Fruit fly (Drosophila melanogaster) whole organism, embryonic: ENCODE results near the gene Dad1.

Experiments
- B-H1 ChIP-seq: fragments of 200-800 bp; sonication (Bioruptor generic); IDR thresholded peaks from 3 replicates; pipeline ENCODE4 v1.3.6; 2022; ENCODE audit warnings: missing biosample characterization, missing genetic modification characterization
- CG1024 ChIP-seq: fragments of 200-800 bp; sonication (Bioruptor generic); IDR thresholded peaks from 2 replicates; pipeline ENCODE4 v1.3.6; 2022; ENCODE audit warnings: missing biosample characterization, missing genetic modification characterization
- CG10274 ChIP-seq: fragments of 200-800 bp; sonication (Bioruptor generic); optimal IDR thresholded peaks from 3 replicates; lab custom pipeline; 2017; ENCODE audit warnings: missing biosample characterization, mild to moderate bottlenecking, missing genetic modification characterization
- CG11398 ChIP-seq: fragments of 200-800 bp; sonication (Bioruptor generic); optimal IDR thresholded peaks from 2 replicates; lab custom pipeline; 2016; ENCODE audit warnings: missing biosample characterization, missing genetic modification characterization
- CG11456 ChIP-seq: fragments of 200-800 bp; sonication (Bioruptor generic); IDR thresholded peaks from 3 replicates; pipeline ENCODE4 v1.3.6; 2022; ENCODE audit warnings: missing biosample characterization, missing genetic modification characterization
- CG11560 ChIP-seq: fragments of 200-800 bp; sonication (Bioruptor generic); IDR thresholded peaks from 3 replicates; pipeline ENCODE4 v1.3.6; 2022; ENCODE audit warnings: missing biosample characterization, missing genetic modification characterization
- CG12299 ChIP-seq: fragments of 200-800 bp; sonication (Bioruptor generic); optimal IDR thresholded peaks from 2 replicates; lab custom pipeline; 2018; ENCODE audit warnings: missing biosample characterization, mild to moderate bottlenecking, missing genetic modification characterization
- CG12744 ChIP-seq: fragments of 200-800 bp; sonication (Bioruptor generic); optimal IDR thresholded peaks from 2 replicates; lab custom pipeline; 2016; ENCODE audit warnings: missing biosample characterization, missing genetic modification characterization
- CG13296 ChIP-seq: fragments of 200-800 bp; sonication (Bioruptor generic); optimal IDR thresholded peaks from 3 replicates; lab custom pipeline; 2018; ENCODE audit warnings: missing biosample characterization, mild to moderate bottlenecking, missing genetic modification characterization
- CG1602 ChIP-seq: fragments of 200-800 bp; sonication (Bioruptor generic); optimal IDR thresholded peaks from 3 replicates; lab custom pipeline; 2016; ENCODE audit warnings: missing biosample characterization, missing genetic modification characterization
- CG1603 ChIP-seq: fragments of 200-800 bp; sonication (Bioruptor generic); optimal IDR thresholded peaks from 2 replicates; lab custom pipeline; 2019; ENCODE audit warnings: missing biosample characterization, mild to moderate bottlenecking, missing genetic modification characterization, moderate library complexity
- CG17186 ChIP-seq: fragments of 200-800 bp; sonication (Bioruptor generic); optimal IDR thresholded peaks from 3 replicates; lab custom pipeline; 2017; ENCODE audit warnings: missing biosample characterization, missing genetic modification reagents, missing genetic modification characterization
- CG3281 ChIP-seq: fragments of 200-800 bp; sonication (Bioruptor generic); optimal IDR thresholded peaks from 3 replicates; lab custom pipeline; 2017; ENCODE audit warnings: missing biosample characterization, mild to moderate bottlenecking, missing genetic modification characterization
- CG5180 ChIP-seq: fragments of 200-800 bp; sonication (Bioruptor generic); optimal IDR thresholded peaks from 3 replicates; lab custom pipeline; 2017; ENCODE audit warnings: missing biosample characterization, missing genetic modification characterization, mild to moderate bottlenecking, moderate library complexity, missing genetic modification reagents
- CG7271 ChIP-seq: fragments of 200-800 bp; sonication (Bioruptor generic); optimal IDR thresholded peaks from 2 replicates; lab custom pipeline; 2018; ENCODE audit warnings: missing biosample characterization, mild to moderate bottlenecking, missing genetic modification characterization, moderate library complexity
- CG7745 ChIP-seq: fragments of 200-800 bp; sonication (Bioruptor generic); optimal IDR thresholded peaks from 2 replicates; lab custom pipeline; 2018; ENCODE audit warnings: missing biosample characterization, mild to moderate bottlenecking, missing genetic modification characterization, moderate library complexity
- CG8924 ChIP-seq: fragments of 200-800 bp; optimal IDR thresholded peaks from 3 replicates; lab custom pipeline; 2019; ENCODE audit warnings: missing biosample characterization, mild to moderate bottlenecking, missing genetic modification characterization, moderate library complexity
- CG8944 ChIP-seq: fragments of 200-800 bp; sonication (Bioruptor generic); optimal IDR thresholded peaks from 3 replicates; lab custom pipeline; 2016; ENCODE audit warnings: missing biosample characterization, missing genetic modification characterization
- CG9215 ChIP-seq: fragments of 200-800 bp; sonication (Bioruptor generic); IDR thresholded peaks from 2 replicates; pipeline ENCODE4 v1.3.6; 2022; ENCODE audit warnings: missing biosample characterization, missing genetic modification characterization
- CTCF ChIP-seq: fragments of 200-800 bp; sonication (Bioruptor generic); optimal IDR thresholded peaks from 2 replicates; lab custom pipeline; 2017; ENCODE audit warnings: missing biosample characterization, mild to moderate bottlenecking, missing genetic modification characterization, moderate library complexity
- CoRest ChIP-seq: fragments of 200-800 bp; sonication (Bioruptor generic); optimal IDR thresholded peaks from 3 replicates; lab custom pipeline; 2018; ENCODE audit warnings: missing biosample characterization, mild to moderate bottlenecking, missing genetic modification characterization, moderate library complexity
- Gsc ChIP-seq: fragments of 200-800 bp; sonication (Bioruptor generic); IDR thresholded peaks from 2 replicates; pipeline ENCODE4 v1.3.6; 2022; ENCODE audit warnings: missing biosample characterization, missing genetic modification characterization
- HHEX ChIP-seq: fragments of 200-800 bp; sonication (Bioruptor generic); optimal IDR thresholded peaks from 3 replicates; lab custom pipeline; 2017; ENCODE audit warnings: missing biosample characterization, mild to moderate bottlenecking, missing genetic modification characterization, missing genetic modification reagents
- Hey ChIP-seq: fragments of 200-800 bp; sonication (Bioruptor generic); optimal IDR thresholded peaks from 3 replicates; lab custom pipeline; 2018; ENCODE audit warnings: missing biosample characterization, mild to moderate bottlenecking, missing genetic modification characterization
- Hr39 ChIP-seq: fragments of >200 bp; optimal IDR thresholded peaks from 2 replicates; lab custom pipeline; 2017
- Hr51 ChIP-seq, 2 experiments: fragments of 200-800 bp; sonication (Bioruptor generic); optimal IDR thresholded peaks; 2 replicates in 1 of 2; 3 replicates in 1 of 2; lab custom pipeline; 2016 to 2018; ENCODE audit warnings: missing biosample characterization in 2 of 2, missing genetic modification characterization in 2 of 2, mild to moderate bottlenecking in 1 of 2, moderate library complexity in 1 of 2
- Lhr ChIP-seq: fragments of 200-800 bp; sonication (Bioruptor generic); optimal IDR thresholded peaks from 3 replicates; lab custom pipeline; 2017; ENCODE audit warnings: mild to moderate bottlenecking, missing biosample characterization, missing genetic modification reagents, missing genetic modification characterization
- Neu2 ChIP-seq: fragments of 200-800 bp; sonication (Bioruptor generic); optimal IDR thresholded peaks from 3 replicates; lab custom pipeline; 2016; ENCODE audit warnings: missing biosample characterization, missing genetic modification characterization, borderline replicate concordance
- Poxn ChIP-seq: fragments of 200-800 bp; sonication (Bioruptor generic); IDR thresholded peaks from 2 replicates; pipeline ENCODE4 v1.3.6; 2022; ENCODE audit warnings: missing biosample characterization, missing genetic modification characterization
- Ptx1 ChIP-seq: fragments of 200-800 bp; sonication (Bioruptor generic); IDR thresholded peaks from 2 replicates; pipeline ENCODE4 v1.3.6; 2022; ENCODE audit warnings: missing biosample characterization, missing genetic modification characterization
- Ssrp ChIP-seq: fragments of 200-800 bp; sonication (Bioruptor generic); optimal IDR thresholded peaks from 2 replicates; lab custom pipeline; 2018; ENCODE audit warnings: missing biosample characterization, mild to moderate bottlenecking, missing genetic modification characterization, moderate library complexity
- abd-A ChIP-seq: fragments of 200-800 bp; sonication (Bioruptor generic); optimal IDR thresholded peaks from 3 replicates; lab custom pipeline; 2019; ENCODE audit warnings: missing biosample characterization, mild to moderate bottlenecking, missing genetic modification characterization, moderate library complexity
- ac ChIP-seq: fragments of 200-800 bp; sonication (Bioruptor generic); optimal IDR thresholded peaks from 3 replicates; lab custom pipeline; 2017; ENCODE audit warnings: missing biosample characterization, mild to moderate bottlenecking, missing genetic modification characterization
- br ChIP-seq: fragments of >200 bp; optimal IDR thresholded peaks from 2 replicates; lab custom pipeline; 2017
- cad ChIP-seq: fragments of >200 bp; optimal IDR thresholded peaks from 2 replicates; lab custom pipeline; 2017; ENCODE audit warnings: missing biosample characterization, missing genetic modification characterization
- dimm ChIP-seq: fragments of 200-800 bp; sonication (Bioruptor generic); IDR thresholded peaks from 2 replicates; pipeline ENCODE4 v1.3.6; 2022; ENCODE audit warnings: missing biosample characterization, missing genetic modification characterization
- fd3F ChIP-seq: fragments of 200-800 bp; sonication (Bioruptor generic); optimal IDR thresholded peaks from 2 replicates; lab custom pipeline; 2018; ENCODE audit warnings: missing biosample characterization, mild to moderate bottlenecking, missing genetic modification characterization, moderate library complexity
- gce ChIP-seq: fragments of 200-800 bp; sonication (Bioruptor generic); IDR thresholded peaks from 3 replicates; pipeline ENCODE4 v1.3.6; 2022; ENCODE audit warnings: missing biosample characterization, missing genetic modification characterization
- gt ChIP-seq: fragments of 200-800 bp; sonication (Bioruptor generic); IDR thresholded peaks from 2 replicates; pipeline ENCODE4 v1.3.6; 2022; ENCODE audit warnings: missing biosample characterization, missing genetic modification characterization
- inv ChIP-seq: fragments of 200-800 bp; sonication (Bioruptor generic); IDR thresholded peaks from 2 replicates; pipeline ENCODE4 v1.3.6; 2022; ENCODE audit warnings: missing biosample characterization, missing genetic modification characterization; ENCODE audit not compliant: partially characterized antibody
- kay ChIP-seq: fragments of 200-800 bp; sonication (Bioruptor generic); optimal IDR thresholded peaks from 2 replicates; lab custom pipeline; 2016; ENCODE audit warnings: missing biosample characterization, missing genetic modification characterization
- kni ChIP-seq: fragments of 200-800 bp; sonication (Bioruptor generic); optimal IDR thresholded peaks from 3 replicates; lab custom pipeline; 2017; ENCODE audit warnings: mild to moderate bottlenecking, missing biosample characterization, missing genetic modification reagents, missing genetic modification characterization
- lbe ChIP-seq: fragments of 200-800 bp; sonication (Bioruptor generic); optimal IDR thresholded peaks from 2 replicates; lab custom pipeline; 2016; ENCODE audit warnings: missing biosample characterization, mild to moderate bottlenecking, missing genetic modification characterization
- lilli ChIP-seq: fragments of 200-800 bp; sonication (Bioruptor generic); optimal IDR thresholded peaks from 3 replicates; lab custom pipeline; 2016; ENCODE audit warnings: missing biosample characterization, missing genetic modification characterization
- nom ChIP-seq: fragments of 200-800 bp; sonication (Bioruptor generic); optimal IDR thresholded peaks from 2 replicates; lab custom pipeline; 2017; ENCODE audit warnings: missing biosample characterization, missing genetic modification characterization, mild to moderate bottlenecking, moderate library complexity, missing genetic modification reagents
- pho ChIP-seq: fragments of 200-800 bp; sonication (Bioruptor generic); optimal IDR thresholded peaks from 2 replicates; lab custom pipeline; 2016; ENCODE audit warnings: missing biosample characterization, missing genetic modification characterization
- row ChIP-seq: fragments of 200-800 bp; sonication (Bioruptor generic); IDR thresholded peaks from 3 replicates; pipeline ENCODE4 v1.3.6; 2022; ENCODE audit warnings: missing biosample characterization, missing genetic modification characterization
- sima ChIP-seq: fragments of 200-800 bp; sonication (Bioruptor generic); optimal IDR thresholded peaks from 2 replicates; lab custom pipeline; 2016; ENCODE audit warnings: missing biosample characterization, missing genetic modification characterization
- sisA ChIP-seq: fragments of 200-800 bp; sonication (Bioruptor generic); IDR thresholded peaks from 2 replicates; pipeline ENCODE4 v1.3.6; 2022; ENCODE audit warnings: missing biosample characterization, missing genetic modification characterization
- sob ChIP-seq: fragments of 200-800 bp; sonication (Bioruptor generic); IDR thresholded peaks from 2 replicates; pipeline ENCODE4 v1.3.6; 2022; ENCODE audit warnings: missing biosample characterization, missing genetic modification characterization
- tap ChIP-seq: fragments of 200-800 bp; optimal IDR thresholded peaks from 3 replicates; lab custom pipeline; 2019; ENCODE audit warnings: missing biosample characterization, mild to moderate bottlenecking, missing genetic modification characterization, moderate library complexity
- zen2 ChIP-seq: fragments of 200-800 bp; sonication (Bioruptor generic); IDR thresholded peaks from 3 replicates; pipeline ENCODE4 v1.3.6; 2022; ENCODE audit warnings: missing biosample characterization, missing genetic modification characterization; ENCODE audit not compliant: partially characterized antibody

Dad1 gene

dm6 chr2L:8384108-8384601, at the start of gene Dad1, which contains the start of gene CG13384 (continued):
- TF ChIP-seq Hey (tag; lab: Kevin White, UChicago), result no peak
- TF ChIP-seq abd-A (tag; lab: Kevin White, UChicago), result no peak
- TF ChIP-seq CG11560 (tag; lab: Robert Waterston, UW), result peak; percentile 82
- TF ChIP-seq lbe (GFP tag; lab: Kevin White, UChicago), result peak; percentile 90
- no peak for TF ChIP-seq Neu2 (GFP tag; lab: Kevin White, UChicago)
- peak; percentile 99 for TF ChIP-seq row (GFP tag; lab: Robert Waterston, UW)
- peak; percentile 97 for TF ChIP-seq Ptx1 (GFP tag; lab: Robert Waterston, UW)
- TF ChIP-seq CG17186 (GFP tag; lab: Kevin White, UChicago), result peak; percentile 59
- peak; percentile 50 for TF ChIP-seq CG10274
- no peak for TF ChIP-seq sima (GFP tag; lab: Kevin White, UChicago)
- peak; percentile 98 for TF ChIP-seq CoRest
- TF ChIP-seq Poxn (GFP tag; lab: Robert Waterston, UW), result peak; percentile 79
- TF ChIP-seq cad, result no peak
- TF ChIP-seq CG8924 (tag; lab: Kevin White, UChicago), result peak; percentile 97
- TF ChIP-seq CG8944 (GFP tag; lab: Kevin White, UChicago), result peak; percentile 39
- peak; percentile 77 for TF ChIP-seq CG12744
- peak; percentile 58 for TF ChIP-seq dimm
- peak; percentile 59 for TF ChIP-seq kni (GFP tag; lab: Kevin White, UChicago)
- TF ChIP-seq CG7745, result no peak
- TF ChIP-seq nom (GFP tag; lab: Kevin White, UChicago), result peak; percentile 84
- TF ChIP-seq CG13296 (GFP tag; lab: Kevin White, UChicago), result peak; percentile 96
- TF ChIP-seq CG1024, result peak; percentile 60; the same call in 1 of the 2 replicates
- TF ChIP-seq pho (GFP tag; lab: Kevin White, UChicago), result peak; percentile 81
- peak; percentile 92 for TF ChIP-seq CG1602 (GFP tag; lab: Kevin White, UChicago)
- TF ChIP-seq sisA, result peak; percentile 88
- TF ChIP-seq CG7271 (tag; lab: Kevin White, UChicago), result peak; percentile 82
- TF ChIP-seq Gsc (GFP tag; lab: Robert Waterston, UW), result peak; percentile 47
- TF ChIP-seq gce, result peak; percentile 40; the same call in 1 of the 3 replicates
- peak; percentile 85 for TF ChIP-seq B-H1
- peak; percentile 93 for TF ChIP-seq sob (GFP tag; lab: Robert Waterston, UW)
- peak; percentile 93 for TF ChIP-seq CG12299 (tag; lab: Kevin White, UChicago)
- peak; percentile 75 to 94 for TF ChIP-seq Hr51 (GFP tag; optimal IDR thresholded peaks at IDR 0.05; lab: Kevin White, UChicago)
- peak; percentile 90 for TF ChIP-seq tap
- TF ChIP-seq ac (GFP tag; lab: Kevin White, UChicago), result no peak
- TF ChIP-seq HHEX, result peak; percentile 79
- peak; percentile 95 for TF ChIP-seq CG3281 (GFP tag; lab: Kevin White, UChicago)
- peak; percentile 91 for TF ChIP-seq lilli (GFP tag; lab: Kevin White, UChicago)
- peak; percentile 77 for TF ChIP-seq gt (GFP tag; lab: Robert Waterston, UW)
- TF ChIP-seq CTCF (GFP tag; lab: Kevin White, UChicago), result no peak
- peak; percentile 69 for TF ChIP-seq CG5180 (GFP tag; lab: Kevin White, UChicago)
- no peak for TF ChIP-seq br
- peak; percentile 94 for TF ChIP-seq CG9215
- peak; percentile 57 for TF ChIP-seq kay
- TF ChIP-seq fd3F (GFP tag; lab: Kevin White, UChicago), result peak; percentile 92
- no peak for TF ChIP-seq CG11398
- TF ChIP-seq inv (GFP tag; lab: Robert Waterston, UW), result peak; percentile 47; the same call in 1 of the 2 replicates
- TF ChIP-seq zen2 (GFP tag; lab: Robert Waterston, UW), result no peak
- TF ChIP-seq Lhr (GFP tag; lab: Kevin White, UChicago), result peak; percentile 58
- TF ChIP-seq Ssrp (tag; lab: Kevin White, UChicago), result peak; percentile 90
- no peak for TF ChIP-seq Hr39 (lab: Kevin White, UChicago)
- peak; percentile 33 for TF ChIP-seq CG1603 (tag; lab: Kevin White, UChicago)
- no peak; the same call in none of the 3 replicates for TF ChIP-seq CG11456
